Fruit fly (Drosophila melanogaster): ENCODE results near the gene Mgat2.

The Mgat2 gene

dm6 chr3R:30043139-30043744, 21.2 kb upstream of the Mgat2 start, which contains the start of gene Sry-delta (continued):
- TF ChIP-seq CG6254 (GFP tag; optimal IDR thresholded peaks at IDR 0.05) = peak; percentile 71
- TF ChIP-seq CG4424 (GFP tag; optimal IDR thresholded peaks at IDR 0.05) = peak; percentile 85
- no peak for TF ChIP-seq CG2678 (tag; optimal IDR thresholded peaks at IDR 0.05)
- TF ChIP-seq ind (GFP tag; optimal IDR thresholded peaks at IDR 0.05) = peak; percentile 88
- TF ChIP-seq CG2120 (GFP tag; optimal IDR thresholded peaks at IDR 0.05) = peak; percentile 93
- TF ChIP-seq twi (tag; optimal IDR thresholded peaks at IDR 0.05) = peak; percentile 5
- TF ChIP-seq Oli (tag; optimal IDR thresholded peaks at IDR 0.05) = no peak
- peak; percentile 64 for TF ChIP-seq nerfin-1 (tag; optimal IDR thresholded peaks at IDR 0.05)
- TF ChIP-seq B-H2 (GFP tag; optimal IDR thresholded peaks at IDR 0.05) = peak; percentile 90
- peak; percentile 60 for TF ChIP-seq CG15696 (tag; optimal IDR thresholded peaks at IDR 0.05)
- peak; percentile 72 for TF ChIP-seq CG18011 (GFP tag; optimal IDR thresholded peaks at IDR 0.05)
- TF ChIP-seq CG9727 (GFP tag; optimal IDR thresholded peaks at IDR 0.05) = peak; percentile 78
- TF ChIP-seq D19B (GFP tag; optimal IDR thresholded peaks at IDR 0.05) = no peak
- TF ChIP-seq CG6683 (GFP tag; optimal IDR thresholded peaks at IDR 0.05) = peak; percentile 50
- TF ChIP-seq crc (GFP tag; optimal IDR thresholded peaks at IDR 0.05) = peak; percentile 64
- peak; percentile 86 for TF ChIP-seq Ptx1 (GFP tag; IDR thresholded peaks at IDR 0.05)
- no peak for TF ChIP-seq CG4360 (GFP tag; IDR thresholded peaks at IDR 0.05)
- TF ChIP-seq ash1 (GFP tag; optimal IDR thresholded peaks at IDR 0.05) = peak; percentile 84
- TF ChIP-seq az2 (GFP tag; optimal IDR thresholded peaks at IDR 0.05) = peak; percentile 72
- TF ChIP-seq peb (GFP tag; IDR thresholded peaks at IDR 0.05) = peak; percentile 46; the same call in 1 of the 2 replicates
- TF ChIP-seq vvl (GFP tag; IDR thresholded peaks at IDR 0.05) = peak; percentile 90
- TF ChIP-seq gsb-n (tag; optimal IDR thresholded peaks at IDR 0.05) = no peak
- no peak for TF ChIP-seq Lpt (GFP tag; optimal IDR thresholded peaks at IDR 0.05)
- no peak for TF ChIP-seq Dfd (GFP tag; optimal IDR thresholded peaks at IDR 0.05)
- peak; percentile 59 for TF ChIP-seq dmrt11E (tag; optimal IDR thresholded peaks at IDR 0.05)
- no peak for TF ChIP-seq CG11093 (GFP tag; IDR thresholded peaks at IDR 0.05)
- TF ChIP-seq CG6854 (GFP tag; optimal IDR thresholded peaks at IDR 0.05) = no peak
- no peak for TF ChIP-seq CG7839 (tag; optimal IDR thresholded peaks at IDR 0.05)
- no peak for TF ChIP-seq CG15479 (GFP tag; optimal IDR thresholded peaks at IDR 0.05)
- TF ChIP-seq CG9876 (GFP tag; optimal IDR thresholded peaks at IDR 0.05) = peak; percentile 92
- peak; percentile 61 for TF ChIP-seq Mes4 (GFP tag; optimal IDR thresholded peaks at IDR 0.05)
- TF ChIP-seq grn (GFP tag; optimal IDR thresholded peaks at IDR 0.05) = no peak
- peak; percentile 88 for TF ChIP-seq ken (GFP tag; IDR thresholded peaks at IDR 0.05)
- TF ChIP-seq CG1024 (GFP tag; IDR thresholded peaks at IDR 0.05) = peak; percentile 85
- TF ChIP-seq CrebB (tag; optimal IDR thresholded peaks at IDR 0.05) = peak; percentile 71
- TF ChIP-seq Sry-δ (GFP tag; optimal IDR thresholded peaks at IDR 0.05) = peak; percentile 99
- TF ChIP-seq ac (GFP tag; optimal IDR thresholded peaks at IDR 0.05) = peak; percentile 11
- peak; percentile 78 for TF ChIP-seq CG15601 (tag; optimal IDR thresholded peaks at IDR 0.05)
- peak; percentile 78 to 80 for TF ChIP-seq chif (GFP tag; optimal IDR thresholded peaks at IDR 0.05)
- TF ChIP-seq jumu (GFP tag; optimal IDR thresholded peaks at IDR 0.05) = peak; percentile 86
- TF ChIP-seq otp (GFP tag; IDR thresholded peaks at IDR 0.05) = peak; percentile 80
- peak; percentile 69 for TF ChIP-seq CG6272 (GFP tag; IDR thresholded peaks at IDR 0.05)
- TF ChIP-seq CG6791 (GFP tag; IDR thresholded peaks at IDR 0.05; ENCODE audit: partially characterized antibody) = peak; percentile 76
- no peak for TF ChIP-seq wor (GFP tag; IDR thresholded peaks at IDR 0.05)
- TF ChIP-seq shn (GFP tag; optimal IDR thresholded peaks at IDR 0.05) = peak; percentile 80
- peak; percentile 57 for TF ChIP-seq CG31224 (GFP tag; IDR thresholded peaks at IDR 0.05)
- peak; percentile 68 for TF ChIP-seq Optix (GFP tag; IDR thresholded peaks at IDR 0.05)
- peak; percentile 90 for TF ChIP-seq her (GFP tag; optimal IDR thresholded peaks at IDR 0.05)
- TF ChIP-seq CG30431 (GFP tag; optimal IDR thresholded peaks at IDR 0.05) = peak; percentile 16
- TF ChIP-seq CG8089 (GFP tag; optimal IDR thresholded peaks at IDR 0.05) = peak; percentile 70
- peak; percentile 84 for TF ChIP-seq CG11247 (GFP tag; IDR thresholded peaks at IDR 0.05)

All from whole organism, embryonic.